Fruit fly (Drosophila melanogaster): Measurements from ENCODE around the gene CG17784.

dm6 chr3R:24348420-24349190 lies 16.2 kb downstream of the CG17784 start, which contains the start of the genes CG5746 and CG6454:
- TF ChIP-seq psq (optimal IDR thresholded peaks at IDR 0.05) (no peak), usp (GFP tag; optimal IDR thresholded peaks at IDR 0.05) (no peak), CG8478 (optimal IDR thresholded peaks at IDR 0.05) (no peak), Dll (optimal IDR thresholded peaks at IDR 0.05) (no peak), pan (optimal IDR thresholded peaks at IDR 0.05) (no peak), EcR (GFP tag; optimal IDR thresholded peaks at IDR 0.05) (no peak)
